Worm (Caenorhabditis elegans) whole organism, L3 larva: ENCODE measurements around the gene srh-270.
A peak's percentile ranks its signal among the peaks of the same experiment; 100 is the strongest.

ENCODE experiments used
- R02D3.7 ChIP-seq: fragments of 150-350 bp; optimal IDR thresholded peaks from 2 replicates; lab custom pipeline; 2014; ENCODE audit warnings: missing biosample characterization, missing genetic modification characterization
- ZK546.5 ChIP-seq: sonication (generic microtip); optimal IDR thresholded peaks from 2 replicates; lab custom pipeline; 2017; ENCODE audit warnings: missing biosample characterization, missing genetic modification characterization
- aly-2 ChIP-seq: fragments of 150-350 bp; optimal IDR thresholded peaks from 2 replicates; lab custom pipeline; 2014; ENCODE audit warnings: missing biosample characterization, missing genetic modification characterization
- ama-1 ChIP-seq: fragments of 150-350 bp; optimal IDR thresholded peaks from 2 replicates; lab custom pipeline; 2018
- ceh-16 ChIP-seq: sonication (generic microtip); optimal IDR thresholded peaks from 2 replicates; lab custom pipeline; 2017; ENCODE audit warnings: missing biosample characterization, missing genetic modification characterization
- ceh-28 ChIP-seq: fragments of 150-350 bp; optimal IDR thresholded peaks from 2 replicates; lab custom pipeline; 2014; ENCODE audit warnings: missing biosample characterization, missing genetic modification reagents, missing genetic modification characterization
- ceh-82 ChIP-seq: fragments of 150-350 bp; optimal IDR thresholded peaks from 2 replicates; lab custom pipeline; 2014; ENCODE audit warnings: missing biosample characterization, missing genetic modification characterization
- ceh-9 ChIP-seq: sonication (generic microtip); optimal IDR thresholded peaks from 2 replicates; lab custom pipeline; 2018; ENCODE audit warnings: missing biosample characterization, missing genetic modification characterization
- daf-12 ChIP-seq: fragments of 150-350 bp; optimal IDR thresholded peaks from 2 replicates; lab custom pipeline; 2014; ENCODE audit warnings: missing biosample characterization, missing genetic modification reagents, missing genetic modification characterization
- egl-27 ChIP-seq: sonication (generic microtip); optimal IDR thresholded peaks from 4 replicates; lab custom pipeline; 2017; ENCODE audit warnings: missing biosample characterization, missing genetic modification reagents, missing genetic modification characterization
- elt-1 ChIP-seq: fragments of 150-350 bp; optimal IDR thresholded peaks from 2 replicates; lab custom pipeline; 2014; ENCODE audit warnings: missing biosample characterization, missing genetic modification characterization
- elt-3 ChIP-seq, 3 experiments: fragments of 150-350 bp in 1 of 3; sonication (generic microtip) in 2 of 3; optimal IDR thresholded peaks; 2 replicates in 2 of 3; 4 replicates in 1 of 3; lab custom pipeline; 2014 to 2017; ENCODE audit warnings: missing biosample characterization in 3 of 3, missing genetic modification characterization in 3 of 3
- eor-1 ChIP-seq, 2 experiments: fragments of 150-350 bp; optimal IDR thresholded peaks; 2 replicates each; lab custom pipeline; 2014 to 2018; ENCODE audit warnings: missing biosample characterization in 2 of 2, missing genetic modification characterization in 2 of 2
- fkh-10 ChIP-seq: sonication (generic microtip); optimal IDR thresholded peaks from 2 replicates; lab custom pipeline; 2017; ENCODE audit warnings: missing biosample characterization, missing genetic modification reagents, missing genetic modification characterization
- fkh-2 ChIP-seq: fragments of 150-350 bp; optimal IDR thresholded peaks from 2 replicates; lab custom pipeline; 2014; ENCODE audit warnings: missing biosample characterization, missing genetic modification reagents, missing genetic modification characterization
- fos-1 ChIP-seq: fragments of 150-350 bp; optimal IDR thresholded peaks from 2 replicates; lab custom pipeline; 2014; ENCODE audit warnings: missing biosample characterization, missing genetic modification characterization
- hmg-11 ChIP-seq: sonication (generic microtip); optimal IDR thresholded peaks from 2 replicates; lab custom pipeline; 2016; ENCODE audit warnings: missing genetic modification characterization, missing compliant biosample characterization
- jun-1 ChIP-seq: fragments of 150-350 bp; optimal IDR thresholded peaks from 2 replicates; lab custom pipeline; 2014; ENCODE audit warnings: missing biosample characterization, missing genetic modification reagents, missing genetic modification characterization
- lin-39 ChIP-seq: fragments of 150-350 bp; optimal IDR thresholded peaks from 2 replicates; lab custom pipeline; 2018; ENCODE audit warnings: missing biosample characterization, missing genetic modification reagents, missing genetic modification characterization
- lsy-12 ChIP-seq: sonication (generic microtip); optimal IDR thresholded peaks from 2 replicates; lab custom pipeline; 2016; ENCODE audit warnings: mild to moderate bottlenecking, missing genetic modification characterization, missing compliant biosample characterization
- mml-1 ChIP-seq: fragments of 150-350 bp; sonication (generic microtip); optimal IDR thresholded peaks from 3 replicates; lab custom pipeline; 2014; ENCODE audit warnings: missing biosample characterization, missing genetic modification characterization
- nhr-11 ChIP-seq: fragments of 150-350 bp; optimal IDR thresholded peaks from 2 replicates; lab custom pipeline; 2014; ENCODE audit warnings: missing biosample characterization, missing genetic modification characterization
- nhr-12 ChIP-seq: fragments of 150-350 bp; optimal IDR thresholded peaks from 2 replicates; lab custom pipeline; 2014; ENCODE audit warnings: missing biosample characterization, missing genetic modification characterization
- nhr-23 ChIP-seq: fragments of 150-350 bp; optimal IDR thresholded peaks from 2 replicates; lab custom pipeline; 2014; ENCODE audit warnings: missing biosample characterization, missing genetic modification reagents, missing genetic modification characterization
- nhr-28 ChIP-seq: fragments of 150-350 bp; optimal IDR thresholded peaks from 2 replicates; lab custom pipeline; 2014; ENCODE audit warnings: missing biosample characterization, missing genetic modification characterization
- nhr-43 ChIP-seq: sonication (generic microtip); optimal IDR thresholded peaks from 2 replicates; lab custom pipeline; 2016; ENCODE audit warnings: mild to moderate bottlenecking, missing genetic modification characterization, missing compliant biosample characterization; ENCODE audit not compliant: poor library complexity, severe bottlenecking
- nhr-67 ChIP-seq: fragments of 150-350 bp; optimal IDR thresholded peaks from 2 replicates; lab custom pipeline; 2014; ENCODE audit warnings: missing biosample characterization, missing genetic modification characterization
- nhr-76 ChIP-seq: fragments of 150-350 bp; sonication (generic microtip); optimal IDR thresholded peaks from 5 replicates; lab custom pipeline; 2014; ENCODE audit warnings: missing biosample characterization, missing genetic modification characterization
- nhr-77 ChIP-seq: fragments of 150-350 bp; optimal IDR thresholded peaks from 2 replicates; lab custom pipeline; 2014; ENCODE audit warnings: missing biosample characterization, missing genetic modification characterization
- skn-1 ChIP-seq: fragments of 150-350 bp; optimal IDR thresholded peaks from 2 replicates; lab custom pipeline; 2014; ENCODE audit warnings: missing biosample characterization, missing genetic modification characterization
- snpc-4 ChIP-seq: fragments of 150-350 bp; optimal IDR thresholded peaks from 2 replicates; lab custom pipeline; 2014; ENCODE audit warnings: missing biosample characterization, missing genetic modification characterization
- unc-39 ChIP-seq: sonication (generic microtip); optimal IDR thresholded peaks from 4 replicates; lab custom pipeline; 2017; ENCODE audit warnings: missing biosample characterization, missing genetic modification characterization
- unc-62 ChIP-seq: fragments of 150-350 bp; sonication (generic microtip); optimal IDR thresholded peaks from 4 replicates; lab custom pipeline; 2014; ENCODE audit warnings: missing biosample characterization, missing genetic modification reagents, missing genetic modification characterization

The srh-270 gene

DNA sequence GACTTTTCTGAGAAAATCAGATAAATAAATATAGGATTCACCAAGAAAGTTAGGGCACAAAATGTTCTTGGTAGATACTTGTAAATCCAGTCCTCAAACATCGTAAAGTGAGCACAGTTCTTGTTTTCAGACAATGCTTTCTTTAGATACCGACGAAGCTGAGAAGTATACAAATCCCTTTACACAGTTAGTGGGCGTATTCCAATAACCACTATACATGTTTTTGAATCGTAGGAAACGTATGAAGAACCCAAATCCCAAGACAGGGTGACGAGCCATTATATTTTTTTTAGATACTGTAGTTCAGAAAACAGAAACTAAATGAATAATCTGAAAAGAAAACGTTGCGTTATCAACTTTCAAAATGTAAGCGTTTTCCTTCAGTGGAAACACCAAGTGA, 15.6 kb downstream of the srh-270 start, which contains the start of gene srj-44:
srj-44 (minus strand) TSS at position 101 of the 400 bp plus-strand sequence.
- no peak for TF ChIP-seq nhr-77 (tag; lab: Kevin White, UChicago)
- no peak for TF ChIP-seq eor-1 (tag; optimal IDR thresholded peaks at IDR 0.05; lab: Kevin White, UChicago)
- TF ChIP-seq ceh-28 (tag; lab: Kevin White, UChicago), result no peak
- no peak for TF ChIP-seq skn-1 (tag; lab: Kevin White, UChicago)
- TF ChIP-seq ceh-9, result no peak
- TF ChIP-seq elt-3 (tag; optimal IDR thresholded peaks at IDR 0.05; lab: Kevin White, UChicago), result no peak
- no peak for TF ChIP-seq nhr-23
- no peak for TF ChIP-seq aly-2
- TF ChIP-seq hmg-11, result no peak
- TF ChIP-seq fkh-2 (tag; lab: Kevin White, UChicago), result no peak
- no peak for TF ChIP-seq unc-39
- TF ChIP-seq nhr-28 (tag; lab: Kevin White, UChicago), result no peak
- TF ChIP-seq nhr-12 (tag; lab: Kevin White, UChicago), result no peak
- TF ChIP-seq nhr-76 (tag; lab: Kevin White, UChicago), result no peak
- no peak for TF ChIP-seq jun-1 (tag; lab: Kevin White, UChicago)
- no peak for TF ChIP-seq daf-12 (tag; lab: Kevin White, UChicago)
- no peak for TF ChIP-seq elt-1 (tag; lab: Kevin White, UChicago)
- no peak for TF ChIP-seq fkh-10

DNA sequence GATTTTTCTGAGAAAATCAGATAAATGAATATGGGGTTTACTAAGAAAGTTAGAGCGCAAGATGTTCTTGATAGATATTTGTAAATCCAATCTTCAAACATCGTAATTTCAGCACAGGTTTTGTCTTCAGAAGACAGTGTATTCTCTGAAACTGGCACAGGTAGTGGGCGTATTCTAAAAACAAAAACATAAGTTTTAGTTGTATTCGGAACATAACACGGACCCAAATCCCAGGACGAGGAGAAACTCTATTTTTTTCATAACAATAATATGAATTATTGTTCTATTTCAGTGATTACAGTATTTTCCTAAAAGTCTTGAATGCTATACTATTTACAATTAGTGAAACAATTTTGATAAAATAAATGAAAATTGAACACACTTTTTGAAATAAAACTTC, 24.9 kb downstream of the srh-270 start, which contains the start of gene srj-45:
srj-45 (minus strand) TSS at position 101 of the 400 bp plus-strand sequence.
- TF ChIP-seq hmg-11, result no peak
- TF ChIP-seq ama-1 (lab: Kevin White, UChicago), result no peak
- TF ChIP-seq unc-62, result no peak
- TF ChIP-seq nhr-11, result no peak
- TF ChIP-seq nhr-23, result no peak
- TF ChIP-seq fos-1 (tag; lab: Kevin White, UChicago), result no peak
- TF ChIP-seq fkh-2 (tag; lab: Kevin White, UChicago), result no peak
- TF ChIP-seq skn-1 (tag; lab: Kevin White, UChicago), result no peak
- TF ChIP-seq lsy-12, result no peak
- TF ChIP-seq, all 47 proteins: peak for 0

DNA sequence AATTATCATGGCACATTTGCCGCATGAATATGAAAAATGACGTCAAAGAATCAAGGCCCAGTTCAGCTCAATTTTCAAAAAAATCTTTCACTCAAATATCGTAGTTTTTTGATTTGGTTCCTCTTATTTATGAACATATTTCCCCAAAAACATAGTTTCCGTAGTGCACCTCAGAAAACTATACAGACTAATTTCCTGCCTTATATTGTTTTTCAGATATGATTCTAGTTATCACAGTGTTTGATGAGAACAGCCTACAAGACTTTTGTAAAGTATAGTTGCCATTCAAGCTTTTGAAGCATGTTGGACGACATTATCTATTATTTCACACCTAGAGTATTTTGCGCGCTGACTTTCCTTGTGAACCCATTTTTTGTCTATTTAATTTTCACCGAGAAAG, 28.7 kb downstream of the srh-270 start, which contains the start of gene srj-50:
srj-50 (plus strand) TSS at position 301 of the 400 bp plus-strand sequence.
- TF ChIP-seq R02D3.7 (tag; lab: Kevin White, UChicago) (no peak), elt-3 (tag; optimal IDR thresholded peaks at IDR 0.05; lab: Kevin White, UChicago) (no peak), nhr-67 (tag; lab: Kevin White, UChicago) (no peak), mml-1 (tag; lab: Kevin White, UChicago) (no peak), snpc-4 (tag; lab: Kevin White, UChicago) (no peak), ama-1 (lab: Kevin White, UChicago) (no peak), hmg-11 (no peak), lin-39 (tag; lab: Kevin White, UChicago) (no peak), nhr-23 (no peak), nhr-77 (tag; lab: Kevin White, UChicago) (no peak), eor-1 (tag; optimal IDR thresholded peaks at IDR 0.05; lab: Kevin White, UChicago) (no peak), egl-27 (tag; lab: Kevin White, UChicago) (no peak), unc-62 (no peak), ceh-16 (tag; lab: Kevin White, UChicago) (no peak), unc-39 (no peak), ceh-82 (tag; lab: Kevin White, UChicago) (no peak), lsy-12 (no peak), nhr-43 (tag; lab: Kevin White, UChicago) (no peak)

DNA sequence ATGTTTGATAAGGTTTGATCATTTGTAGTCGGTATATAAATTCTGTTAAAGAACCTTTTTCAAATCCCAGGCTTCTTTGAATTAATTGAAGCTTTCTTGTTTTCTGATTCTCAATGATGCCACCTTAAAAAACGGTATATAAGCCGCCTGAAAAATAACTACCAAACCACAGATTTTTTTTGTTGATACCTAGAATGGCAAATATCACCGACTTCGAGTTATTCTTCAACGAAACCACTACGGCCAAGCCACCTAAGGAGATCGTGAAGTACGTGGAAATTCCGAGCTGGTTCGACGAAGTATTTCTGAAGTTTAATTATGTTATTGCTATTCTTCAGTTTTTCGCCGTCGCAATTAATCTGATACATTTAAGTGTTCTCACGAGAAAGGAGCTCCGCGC, 30.6 kb downstream of the srh-270 start, which contains the start of gene srw-2:
srw-2 (plus strand) TSS at position 62 of the 400 bp plus-strand sequence.
- TF ChIP-seq egl-27 (tag; lab: Kevin White, UChicago) (no peak), ceh-82 (tag; lab: Kevin White, UChicago) (no peak), jun-1 (tag; lab: Kevin White, UChicago) (no peak), nhr-77 (tag; lab: Kevin White, UChicago) (no peak), ZK546.5 (tag; lab: Kevin White, UChicago) (no peak), daf-12 (tag; lab: Kevin White, UChicago) (no peak), mml-1 (tag; lab: Kevin White, UChicago) (no peak), elt-3 (tag; optimal IDR thresholded peaks at IDR 0.05; lab: Kevin White, UChicago) (no peak), R02D3.7 (tag; lab: Kevin White, UChicago) (no peak), snpc-4 (tag; lab: Kevin White, UChicago) (no peak), fos-1 (tag; lab: Kevin White, UChicago) (no peak), nhr-23 (no peak)
- TF ChIP-seq, all 47 proteins: peak for 0

DNA sequence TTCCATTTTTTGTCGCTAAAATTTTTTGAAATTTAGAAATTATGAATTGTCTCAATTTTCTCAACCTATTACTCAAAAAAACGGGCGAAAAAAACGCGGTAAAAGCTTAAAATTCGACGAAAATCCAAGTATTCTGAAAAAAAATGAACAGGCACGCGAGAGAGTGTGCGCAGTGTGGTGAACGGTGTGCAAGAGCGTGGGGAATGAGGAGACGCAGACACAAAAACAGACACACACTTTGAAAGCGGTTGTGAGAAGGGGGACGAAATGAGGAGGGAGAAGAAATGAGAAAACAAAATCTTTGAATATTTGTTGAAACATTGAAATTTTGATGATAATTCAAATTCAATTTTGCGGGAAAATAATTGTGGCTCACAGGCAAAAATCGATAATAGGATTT, 34.6 kb downstream of the srh-270 start, which contains the start of gene T03D3.5:
T03D3.5 (minus strand) TSS at position 21 of the 400 bp plus-strand sequence.
- TF ChIP-seq ceh-28 (tag; lab: Kevin White, UChicago) (no peak), hmg-11 (peak; percentile 87)
- TF ChIP-seq, all 47 proteins: peak for 1
